Worm (Caenorhabditis elegans) whole organism, young adult: ENCODE results near the gene F37B12.1.

Source experiments
- B0019.2 ChIP-seq: fragments of 200-800 bp; sonication (Bioruptor generic); conservative IDR thresholded peaks from 2 replicates; pipeline ENCODE4 v1.3.6; 2022; ENCODE audit warnings: missing genetic modification reagents, missing genetic modification characterization, missing compliant biosample characterization
- B0261.1 ChIP-seq: sonication (generic microtip); optimal IDR thresholded peaks from 2 replicates; lab custom pipeline; 2016; ENCODE audit warnings: mild to moderate bottlenecking, missing genetic modification characterization, moderate library complexity, missing compliant biosample characterization
- C17E4.6 ChIP-seq: fragments of 200-800 bp; sonication (Bioruptor generic); IDR thresholded peaks from 2 replicates; pipeline ENCODE4 v1.3.6; 2022; ENCODE audit warnings: missing genetic modification reagents, missing genetic modification characterization, missing compliant biosample characterization
- D2030.7 ChIP-seq: fragments of 200-800 bp; sonication (Bioruptor generic); IDR thresholded peaks from 2 replicates; pipeline ENCODE4 v1.3.6; 2022; ENCODE audit warnings: missing genetic modification reagents, missing genetic modification characterization, missing compliant biosample characterization
- F10E7.11 ChIP-seq: sonication (generic microtip); optimal IDR thresholded peaks from 2 replicates; lab custom pipeline; 2017; ENCODE audit warnings: mild to moderate bottlenecking, missing genetic modification characterization, moderate library complexity, missing compliant biosample characterization
- F23B12.7 ChIP-seq: sonication (generic microtip); optimal IDR thresholded peaks from 2 replicates; lab custom pipeline; 2017; ENCODE audit warnings: missing genetic modification characterization, mild to moderate bottlenecking, missing compliant biosample characterization, antibody characterized with exemption, moderate library complexity; ENCODE audit not compliant: insufficient read depth
- F33H1.4 ChIP-seq: fragments of 200-800 bp; sonication (Bioruptor generic); IDR thresholded peaks from 2 replicates; pipeline ENCODE4 v1.3.6; 2022; ENCODE audit warnings: missing genetic modification reagents, missing genetic modification characterization, missing compliant biosample characterization
- F55B11.4 ChIP-seq: sonication (generic microtip); optimal IDR thresholded peaks from 2 replicates; lab custom pipeline; 2016; ENCODE audit warnings: missing compliant biosample characterization, missing genetic modification characterization, borderline replicate concordance; ENCODE audit not compliant: insufficient read depth
- K11D2.4 ChIP-seq: fragments of 200-800 bp; sonication (Bioruptor generic); IDR thresholded peaks from 2 replicates; pipeline ENCODE4 v1.3.6; 2022; ENCODE audit warnings: missing genetic modification reagents, missing genetic modification characterization, missing compliant biosample characterization
- T07F8.4 ChIP-seq: sonication (generic microtip); optimal IDR thresholded peaks from 2 replicates; lab custom pipeline; 2016; ENCODE audit warnings: mild to moderate bottlenecking, missing genetic modification characterization, moderate library complexity, missing compliant biosample characterization
- T26A5.8 ChIP-seq: sonication (generic microtip); optimal IDR thresholded peaks from 2 replicates; lab custom pipeline; 2016; ENCODE audit warnings: missing genetic modification characterization, missing compliant biosample characterization
- Y53F4B.3 ChIP-seq: fragments of 200-800 bp; sonication (Bioruptor generic); IDR thresholded peaks from 2 replicates; pipeline ENCODE4 v1.3.6; 2022; ENCODE audit warnings: missing genetic modification reagents, missing genetic modification characterization, missing compliant biosample characterization
- Y67H2A.10 ChIP-seq: fragments of 200-800 bp; sonication (Bioruptor generic); conservative IDR thresholded peaks from 2 replicates; pipeline ENCODE4 v1.3.6; 2022; ENCODE audit warnings: missing genetic modification reagents, missing genetic modification characterization, missing compliant biosample characterization
- Y79H2A.3 ChIP-seq: fragments of 200-800 bp; sonication (Bioruptor generic); conservative IDR thresholded peaks from 2 replicates; pipeline ENCODE4 v1.3.6; 2022; ENCODE audit warnings: missing genetic modification reagents, missing genetic modification characterization, missing compliant biosample characterization
- Y95B8A.8 ChIP-seq: fragments of 200-800 bp; sonication (Bioruptor generic); IDR thresholded peaks from 2 replicates; pipeline ENCODE4 v1.3.6; 2022; ENCODE audit warnings: missing genetic modification reagents, missing genetic modification characterization, missing compliant biosample characterization
- aptf-2 ChIP-seq: fragments of 200-800 bp; sonication (Bioruptor generic); conservative IDR thresholded peaks from 2 replicates; pipeline ENCODE4 v1.3.6; 2022; ENCODE audit warnings: missing genetic modification reagents, missing genetic modification characterization, missing compliant biosample characterization
- attf-3 ChIP-seq: fragments of 200-800 bp; sonication (Bioruptor generic); conservative IDR thresholded peaks from 2 replicates; pipeline ENCODE4 v1.3.6; 2022; ENCODE audit warnings: missing genetic modification reagents, missing genetic modification characterization, missing compliant biosample characterization
- attf-6 ChIP-seq: fragments of 200-800 bp; sonication (Bioruptor generic); IDR thresholded peaks from 2 replicates; pipeline ENCODE4 v1.3.6; 2022; ENCODE audit warnings: missing genetic modification reagents, missing genetic modification characterization, missing compliant biosample characterization
- bed-1 ChIP-seq: fragments of 200-800 bp; sonication (Bioruptor generic); IDR thresholded peaks from 2 replicates; pipeline ENCODE4 v1.3.6; 2022; ENCODE audit warnings: missing genetic modification reagents, missing genetic modification characterization, missing compliant biosample characterization
- bed-2 ChIP-seq: fragments of 200-800 bp; sonication (Bioruptor generic); IDR thresholded peaks from 2 replicates; pipeline ENCODE4 v1.3.6; 2022; ENCODE audit warnings: missing genetic modification reagents, missing genetic modification characterization, missing compliant biosample characterization
- ccch-3 ChIP-seq: fragments of 200-800 bp; sonication (Bioruptor generic); optimal IDR thresholded peaks from 2 replicates; lab custom pipeline; 2018; ENCODE audit warnings: mild to moderate bottlenecking, missing genetic modification characterization, missing compliant biosample characterization
- cebp-2 ChIP-seq: fragments of 200-800 bp; sonication (Bioruptor generic); IDR thresholded peaks from 2 replicates; pipeline ENCODE4 v1.3.6; 2022; ENCODE audit warnings: missing genetic modification characterization, missing compliant biosample characterization
- ceh-27 ChIP-seq: fragments of 200-800 bp; sonication (Bioruptor generic); optimal IDR thresholded peaks from 2 replicates; lab custom pipeline; 2018; ENCODE audit warnings: mild to moderate bottlenecking, missing genetic modification characterization, moderate library complexity, missing compliant biosample characterization
- ceh-79 ChIP-seq: sonication (generic microtip); optimal IDR thresholded peaks from 2 replicates; lab custom pipeline; 2017; ENCODE audit warnings: mild to moderate bottlenecking, missing genetic modification characterization, missing compliant biosample characterization
- ceh-91 ChIP-seq: fragments of 200-800 bp; sonication (Bioruptor generic); IDR thresholded peaks from 2 replicates; pipeline ENCODE4 v1.3.6; 2022; ENCODE audit warnings: missing genetic modification reagents, missing genetic modification characterization, missing compliant biosample characterization
- die-1 ChIP-seq: sonication (generic microtip); optimal IDR thresholded peaks from 2 replicates; lab custom pipeline; 2016; ENCODE audit warnings: missing genotype, mild to moderate bottlenecking, missing genetic modification characterization, missing compliant biosample characterization
- egl-18 ChIP-seq: fragments of 200-800 bp; sonication (Bioruptor generic); IDR thresholded peaks from 2 replicates; pipeline ENCODE4 v1.3.6; 2022; ENCODE audit warnings: missing genetic modification reagents, missing genetic modification characterization, missing compliant biosample characterization
- egl-44 ChIP-seq: fragments of 200-800 bp; sonication (Bioruptor generic); IDR thresholded peaks from 2 replicates; pipeline ENCODE4 v1.3.6; 2022; ENCODE audit warnings: missing genetic modification reagents, missing genetic modification characterization, missing compliant biosample characterization
- fkh-3 ChIP-seq: sonication (generic microtip); optimal IDR thresholded peaks from 2 replicates; lab custom pipeline; 2016; ENCODE audit warnings: mild to moderate bottlenecking, missing genetic modification characterization, missing compliant biosample characterization
- hlh-26 ChIP-seq: fragments of 200-800 bp; sonication (Bioruptor generic); conservative IDR thresholded peaks from 2 replicates; pipeline ENCODE4 v1.3.6; 2022; ENCODE audit warnings: missing genetic modification reagents, missing genetic modification characterization, missing compliant biosample characterization
- hmg-1.2 ChIP-seq: fragments of 200-800 bp; sonication (Bioruptor generic); IDR thresholded peaks from 2 replicates; pipeline ENCODE4 v1.3.6; 2022; ENCODE audit warnings: missing genetic modification reagents, missing genetic modification characterization, missing compliant biosample characterization
- hrde-1 ChIP-seq: sonication (generic microtip); optimal IDR thresholded peaks from 2 replicates; lab custom pipeline; 2016; ENCODE audit warnings: missing genetic modification characterization, mild to moderate bottlenecking, missing compliant biosample characterization, moderate library complexity, missing genotype, missing genetic modification reagents, borderline replicate concordance
- lag-1 ChIP-seq: fragments of 200-800 bp; sonication (Bioruptor generic); IDR thresholded peaks from 2 replicates; pipeline ENCODE4 v1.3.6; 2022; ENCODE audit warnings: missing genetic modification reagents, missing genetic modification characterization, missing compliant biosample characterization
- lin-40 ChIP-seq: sonication (generic microtip); optimal IDR thresholded peaks from 2 replicates; lab custom pipeline; 2016; ENCODE audit warnings: missing genetic modification characterization, mild to moderate bottlenecking, missing compliant biosample characterization, missing genotype, missing genetic modification reagents
- lir-1 ChIP-seq: fragments of 200-800 bp; sonication (Bioruptor generic); conservative IDR thresholded peaks from 2 replicates; pipeline ENCODE4 v1.3.6; 2022; ENCODE audit warnings: missing genetic modification reagents, missing genetic modification characterization, missing compliant biosample characterization
- mcd-1 ChIP-seq: fragments of 200-800 bp; sonication (Bioruptor generic); IDR thresholded peaks from 2 replicates; pipeline ENCODE4 v1.3.6; 2022; ENCODE audit warnings: missing genetic modification reagents, missing genetic modification characterization, missing compliant biosample characterization
- mel-28 ChIP-seq: sonication (generic microtip); optimal IDR thresholded peaks from 2 replicates; lab custom pipeline; 2016; ENCODE audit warnings: borderline replicate concordance, mild to moderate bottlenecking, missing genetic modification characterization, missing compliant biosample characterization
- mxl-1 ChIP-seq: sonication (generic microtip); optimal IDR thresholded peaks from 2 replicates; lab custom pipeline; 2016; ENCODE audit warnings: missing genetic modification characterization, missing compliant biosample characterization
- nhr-120 ChIP-seq: fragments of 200-800 bp; sonication (Bioruptor generic); IDR thresholded peaks from 2 replicates; pipeline ENCODE4 v1.3.6; 2022; ENCODE audit warnings: missing genetic modification characterization, missing compliant biosample characterization
- nhr-90 ChIP-seq: sonication (generic microtip); optimal IDR thresholded peaks from 2 replicates; lab custom pipeline; 2016; ENCODE audit warnings: missing genotype, mild to moderate bottlenecking, missing genetic modification characterization, missing compliant biosample characterization
- rcor-1 ChIP-seq: fragments of 200-800 bp; sonication (Bioruptor generic); IDR thresholded peaks from 2 replicates; pipeline ENCODE4 v1.3.6; 2022; ENCODE audit warnings: missing genetic modification reagents, missing genetic modification characterization, missing compliant biosample characterization
- rec-8 ChIP-seq, 2 experiments: sonication (generic microtip); optimal IDR thresholded peaks; 2 replicates each; lab custom pipeline; 2016; ENCODE audit warnings: mild to moderate bottlenecking in 2 of 2, missing genetic modification characterization in 2 of 2, missing genetic modification reagents in 2 of 2, missing genotype in 2 of 2, missing biosample characterization in 1 of 2, missing compliant biosample characterization in 1 of 2, moderate library complexity in 1 of 2
- sptf-2 ChIP-seq: fragments of 200-800 bp; sonication (Bioruptor generic); optimal IDR thresholded peaks from 2 replicates; lab custom pipeline; 2018; ENCODE audit warnings: mild to moderate bottlenecking, missing genetic modification characterization, missing compliant biosample characterization
- unc-62 ChIP-seq: fragments of 150-350 bp; optimal IDR thresholded peaks from 2 replicates; lab custom pipeline; 2014; ENCODE audit warnings: missing biosample characterization, missing genetic modification reagents, missing genetic modification characterization
- ztf-18 ChIP-seq: sonication (generic microtip); optimal IDR thresholded peaks from 2 replicates; lab custom pipeline; 2016; ENCODE audit warnings: missing genotype, mild to moderate bottlenecking, missing genetic modification characterization, missing compliant biosample characterization
- ztf-22 ChIP-seq: fragments of 200-800 bp; sonication (Bioruptor generic); optimal IDR thresholded peaks from 2 replicates; lab custom pipeline; 2018; ENCODE audit warnings: mild to moderate bottlenecking, missing genetic modification characterization, moderate library complexity, missing compliant biosample characterization
- ztf-3 ChIP-seq: fragments of 200-800 bp; sonication (Bioruptor generic); optimal IDR thresholded peaks from 2 replicates; lab custom pipeline; 2018; ENCODE audit warnings: mild to moderate bottlenecking, missing genetic modification characterization, missing compliant biosample characterization

The F37B12.1 gene

ce11 chrII:9057035-9057668 lies 28.1 kb upstream of the F37B12.1 start, which contains the start of gene rpl-32 (continued):
- TF ChIP-seq F33H1.4 (peak; percentile 52), egl-18 (no peak), lag-1 (GFP tag; lab: Robert Waterston, UW) (no peak), ceh-91 (GFP tag; lab: Robert Waterston, UW) (peak; percentile 62), Y67H2A.10 (no peak), aptf-2 (GFP tag; lab: Robert Waterston, UW) (no peak), Y95B8A.8 (GFP tag; lab: Robert Waterston, UW) (no peak), nhr-120 (GFP tag; lab: Robert Waterston, UW) (no peak), attf-6 (no peak), F10E7.11 (tag; lab: Kevin White, UChicago) (no peak), mel-28 (tag; lab: Kevin White, UChicago) (no peak), F55B11.4 (tag; lab: Kevin White, UChicago) (no peak), die-1 (tag; lab: Kevin White, UChicago) (no peak), cebp-2 (GFP tag; lab: Robert Waterston, UW) (no peak), Y79H2A.3 (GFP tag; lab: Robert Waterston, UW) (no peak), T07F8.4 (tag; lab: Kevin White, UChicago) (no peak), unc-62 (GFP tag; lab: Kevin White, UChicago) (no peak), K11D2.4 (no peak; the same call in 1 of the 2 replicates), fkh-3 (no peak), bed-1 (no peak), attf-3 (peak; percentile 63), nhr-90 (tag; lab: Kevin White, UChicago) (no peak), ceh-79 (tag; lab: Kevin White, UChicago) (no peak), F23B12.7 (tag; lab: Kevin White, UChicago) (peak; percentile 66), B0019.2 (GFP tag; lab: Robert Waterston, UW) (peak; percentile 52; the same call in 1 of the 2 replicates), lin-40 (peak; percentile 61), sptf-2 (GFP tag; lab: Kevin White, UChicago) (no peak), rec-8 (tag; optimal IDR thresholded peaks at IDR 0.05; lab: Kevin White, UChicago) (no peak), egl-44 (GFP tag; lab: Robert Waterston, UW) (no peak), mxl-1 (tag; lab: Kevin White, UChicago) (no peak), mcd-1 (GFP tag; lab: Robert Waterston, UW) (peak; percentile 95), hrde-1 (tag; lab: Kevin White, UChicago) (no peak), D2030.7 (GFP tag; lab: Robert Waterston, UW) (peak; percentile 77), Y53F4B.3 (GFP tag; lab: Robert Waterston, UW) (no peak), C17E4.6 (no peak), T26A5.8 (tag; lab: Kevin White, UChicago) (no peak), bed-2 (GFP tag; lab: Robert Waterston, UW) (no peak), ztf-22 (no peak), lir-1 (GFP tag; lab: Robert Waterston, UW) (0 out of 2 replicates have a peak, but pooled peaks have one; percentile 19), ccch-3 (GFP tag; lab: Kevin White, UChicago) (no peak), ceh-27 (GFP tag; lab: Kevin White, UChicago) (peak; percentile 30), B0261.1 (tag; lab: Kevin White, UChicago) (no peak), ztf-3 (GFP tag; lab: Kevin White, UChicago) (no peak), hmg-1.2 (GFP tag; lab: Robert Waterston, UW) (peak; percentile 91), rcor-1 (GFP tag; lab: Robert Waterston, UW) (peak; percentile 78), ztf-18 (no peak), hlh-26 (GFP tag; lab: Robert Waterston, UW) (no peak)
